Fruit fly (Drosophila melanogaster) Kc167 (cell line): ENCODE results near the gene Ran-like.

ENCODE experiments used
- Myc ChIP-seq: fragments of >200 bp; optimal IDR thresholded peaks from 2 replicates; lab custom pipeline; 2017; ENCODE audit warnings: missing external identifiers
- Sin3A ChIP-seq: fragments of >200 bp; optimal IDR thresholded peaks from 2 replicates; lab custom pipeline; 2018; ENCODE audit warnings: missing external identifiers

DNA sequence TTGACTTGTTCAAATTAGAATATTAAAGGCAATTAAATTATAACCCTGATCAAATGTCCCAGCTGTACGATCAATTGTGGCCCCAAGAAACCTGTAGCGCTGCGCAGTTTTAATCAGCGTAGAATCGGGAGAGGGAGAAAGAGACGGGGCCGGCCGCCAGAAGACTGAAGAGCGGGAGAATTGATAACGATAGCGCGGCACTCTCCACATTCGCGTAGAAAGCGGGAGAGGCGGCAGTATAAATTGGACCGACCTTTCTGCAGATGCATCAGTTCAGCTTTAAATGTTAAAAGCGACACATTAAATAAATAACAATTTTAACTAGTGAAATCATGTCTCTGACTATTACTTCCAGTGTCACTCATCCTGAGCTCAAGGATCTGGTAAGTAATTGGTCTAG lies 25.6 kb upstream of the Ran-like start, which contains the start of gene MsrA:
- no peak for TF ChIP-seq Sin3A (lab: Kevin White, UChicago)
- TF ChIP-seq Myc (lab: Kevin White, UChicago): no peak
